Worm (Caenorhabditis elegans) whole organism, young adult: ENCODE results near the gene lgc-48.

Experiments
- B0019.2 ChIP-seq: fragments of 200-800 bp; sonication (Bioruptor generic); conservative IDR thresholded peaks from 2 replicates; pipeline ENCODE4 v1.3.6; 2022; ENCODE audit warnings: missing genetic modification reagents, missing genetic modification characterization, missing compliant biosample characterization
- ets-4 ChIP-seq: fragments of 200-800 bp; sonication (Bioruptor generic); optimal IDR thresholded peaks from 2 replicates; lab custom pipeline; 2018; ENCODE audit warnings: mild to moderate bottlenecking, missing genetic modification characterization, missing compliant biosample characterization
- let-607 ChIP-seq, 2 experiments: fragments of 200-800 bp in 1 of 2; sonication (Bioruptor generic) in 1 of 2; sonication (generic microtip) in 1 of 2; optimal IDR thresholded peaks; 2 replicates each; lab custom pipeline; 2016 to 2018; ENCODE audit warnings: mild to moderate bottlenecking in 2 of 2, missing compliant biosample characterization in 2 of 2, missing genetic modification characterization in 2 of 2, moderate library complexity in 2 of 2, missing genotype in 1 of 2
- lin-26 ChIP-seq: fragments of 200-800 bp; sonication (Bioruptor generic); IDR thresholded peaks from 2 replicates; pipeline ENCODE4 v1.3.6; 2022; ENCODE audit warnings: missing genetic modification reagents, missing genetic modification characterization, missing compliant biosample characterization
- lin-35 ChIP-seq, 3 experiments: fragments of 150-350 bp in 2 of 3; sonication (generic microtip) in 1 of 3; optimal IDR thresholded peaks; 2 replicates each; lab custom pipeline; 2014 to 2018; ENCODE audit warnings: missing biosample characterization in 3 of 3, missing genetic modification characterization in 3 of 3, missing genetic modification reagents in 3 of 3
- madf-6 ChIP-seq: fragments of 200-800 bp; sonication (Bioruptor generic); IDR thresholded peaks from 2 replicates; pipeline ENCODE4 v1.3.6; 2022; ENCODE audit warnings: missing genetic modification reagents, missing genetic modification characterization, missing compliant biosample characterization
- nhr-90 ChIP-seq: sonication (generic microtip); optimal IDR thresholded peaks from 2 replicates; lab custom pipeline; 2016; ENCODE audit warnings: missing genotype, mild to moderate bottlenecking, missing genetic modification characterization, missing compliant biosample characterization
- zim-3 ChIP-seq: sonication (generic microtip); optimal IDR thresholded peaks from 2 replicates; lab custom pipeline; 2017; ENCODE audit warnings: mild to moderate bottlenecking, missing genetic modification characterization, moderate library complexity, missing compliant biosample characterization

ce11 chrV:13342235-13342634, 2.2 kb downstream of the lgc-48 start:
- no peak for TF ChIP-seq lin-35 (GFP tag; optimal IDR thresholded peaks at IDR 0.05; lab: Kevin White, UChicago)
- TF ChIP-seq nhr-90 = no peak
- TF ChIP-seq B0019.2 = no peak
- no peak for TF ChIP-seq madf-6 (GFP tag; lab: Robert Waterston, UW)
- TF ChIP-seq ets-4 = no peak
- no peak for TF ChIP-seq zim-3
- TF ChIP-seq lin-26 = no peak
- TF ChIP-seq let-607 (tag; optimal IDR thresholded peaks at IDR 0.05; lab: Kevin White, UChicago) = no peak
